Fruit fly (Drosophila melanogaster) whole organism, adult: ENCODE results near the gene Vps45.

Experiments used
- CG1620 ChIP-seq: fragments of 200-800 bp; sonication (Bioruptor generic); optimal IDR thresholded peaks from 2 replicates; lab custom pipeline; 2016; ENCODE audit warnings: missing biosample characterization, missing genetic modification characterization
- CG33017 ChIP-seq: fragments of 200-800 bp; sonication (Bioruptor generic); optimal IDR thresholded peaks from 2 replicates; lab custom pipeline; 2018; ENCODE audit warnings: missing biosample characterization, mild to moderate bottlenecking, missing genetic modification characterization, moderate library complexity
- CG7101 ChIP-seq: fragments of 200-800 bp; sonication (Bioruptor generic); optimal IDR thresholded peaks from 2 replicates; lab custom pipeline; 2018; ENCODE audit warnings: missing biosample characterization, mild to moderate bottlenecking, missing genetic modification characterization, moderate library complexity
- Clk ChIP-seq: fragments of 200-800 bp; sonication (Bioruptor generic); optimal IDR thresholded peaks from 2 replicates; lab custom pipeline; 2017; ENCODE audit warnings: missing biosample characterization, missing genetic modification characterization
- Hr96 ChIP-seq: fragments of 200-800 bp; sonication (Bioruptor generic); optimal IDR thresholded peaks from 2 replicates; lab custom pipeline; 2016; ENCODE audit warnings: missing biosample characterization, missing genetic modification characterization
- Mnt ChIP-seq: fragments of 200-800 bp; sonication (Bioruptor generic); optimal IDR thresholded peaks from 2 replicates; lab custom pipeline; 2016; ENCODE audit warnings: missing biosample characterization, mild to moderate bottlenecking, missing genetic modification characterization
- bab1 ChIP-seq: fragments of 200-800 bp; sonication (Bioruptor generic); optimal IDR thresholded peaks from 3 replicates; lab custom pipeline; 2019; ENCODE audit warnings: missing biosample characterization, mild to moderate bottlenecking, missing genetic modification characterization, moderate library complexity
- cic ChIP-seq: fragments of 200-800 bp; sonication (Bioruptor generic); optimal IDR thresholded peaks from 2 replicates; lab custom pipeline; 2017; ENCODE audit warnings: missing biosample characterization, mild to moderate bottlenecking, missing genetic modification characterization, moderate library complexity
- kay ChIP-seq: fragments of 200-800 bp; sonication (Bioruptor generic); peaks from one replicate; lab custom pipeline; 2016; ENCODE audit warnings: missing biosample characterization, missing genetic modification characterization, borderline replicate concordance
- pad ChIP-seq: fragments of 200-800 bp; sonication (Bioruptor generic); optimal IDR thresholded peaks from 3 replicates; lab custom pipeline; 2017; ENCODE audit warnings: missing biosample characterization, missing genetic modification characterization, mild to moderate bottlenecking, moderate library complexity, missing genetic modification reagents

dm6 chr3R:9546808-9547381 lies 16.8 kb upstream of the Vps45 start:
- no peak for TF ChIP-seq Clk (GFP tag; lab: Kevin White, UChicago)
- TF ChIP-seq CG1620 (GFP tag; lab: Kevin White, UChicago) = no peak
- TF ChIP-seq kay (GFP tag; lab: Kevin White, UChicago) = no peak
- no peak for TF ChIP-seq bab1 (GFP tag; lab: Kevin White, UChicago)
- TF ChIP-seq pad = no peak
- TF ChIP-seq cic (GFP tag; lab: Kevin White, UChicago) = no peak
- TF ChIP-seq CG7101 = no peak
- TF ChIP-seq Hr96 (GFP tag; lab: Kevin White, UChicago) = no peak
- TF ChIP-seq Mnt (GFP tag; lab: Kevin White, UChicago) = no peak
- no peak for TF ChIP-seq CG33017
